Fruit fly (Drosophila melanogaster) whole organism, embryonic: ENCODE measurements around the gene CG13409.

Experiments used
- CG10267 ChIP-seq: fragments of 200-800 bp; sonication (Bioruptor generic); optimal IDR thresholded peaks from 2 replicates; lab custom pipeline; 2018; ENCODE audit warnings: missing biosample characterization, mild to moderate bottlenecking, missing genetic modification characterization, moderate library complexity
- CG11504 ChIP-seq: fragments of 200-800 bp; sonication (Bioruptor generic); optimal IDR thresholded peaks from 3 replicates; lab custom pipeline; 2019; ENCODE audit warnings: missing biosample characterization, mild to moderate bottlenecking, missing genetic modification characterization, moderate library complexity
- CG13287 ChIP-seq: fragments of 200-800 bp; sonication (Bioruptor generic); IDR thresholded peaks from 2 replicates; pipeline ENCODE4 v1.3.6; 2022; ENCODE audit warnings: missing biosample characterization, missing genetic modification characterization; ENCODE audit not compliant: partially characterized antibody
- CG13296 ChIP-seq: fragments of 200-800 bp; sonication (Bioruptor generic); optimal IDR thresholded peaks from 3 replicates; lab custom pipeline; 2018; ENCODE audit warnings: missing biosample characterization, mild to moderate bottlenecking, missing genetic modification characterization
- CG14441 ChIP-seq: fragments of 200-800 bp; sonication (Bioruptor generic); IDR thresholded peaks from 2 replicates; pipeline ENCODE4 v1.3.6; 2022; ENCODE audit warnings: missing biosample characterization, missing genetic modification characterization
- CG15514 ChIP-seq: fragments of 200-800 bp; sonication (Bioruptor generic); optimal IDR thresholded peaks from 3 replicates; lab custom pipeline; 2017; ENCODE audit warnings: missing biosample characterization, missing genetic modification characterization, mild to moderate bottlenecking, moderate library complexity, missing genetic modification reagents
- CG1602 ChIP-seq: fragments of 200-800 bp; sonication (Bioruptor generic); optimal IDR thresholded peaks from 3 replicates; lab custom pipeline; 2016; ENCODE audit warnings: missing biosample characterization, missing genetic modification characterization
- CG16813 ChIP-seq: fragments of 200-800 bp; sonication (Bioruptor generic); IDR thresholded peaks from 3 replicates; pipeline ENCODE4 v1.3.6; 2022; ENCODE audit warnings: missing biosample characterization, missing genetic modification characterization; ENCODE audit not compliant: partially characterized antibody
- CG18011 ChIP-seq: fragments of 200-800 bp; sonication (Bioruptor generic); optimal IDR thresholded peaks from 2 replicates; lab custom pipeline; 2017; ENCODE audit warnings: missing biosample characterization, missing genetic modification characterization, mild to moderate bottlenecking, moderate library complexity, missing genotype
- CG2199 ChIP-seq: fragments of 200-800 bp; sonication (Bioruptor generic); IDR thresholded peaks from 3 replicates; pipeline ENCODE4 v1.3.6; 2022; ENCODE audit warnings: missing biosample characterization, missing genetic modification characterization
- CG31224 ChIP-seq: fragments of 200-800 bp; sonication (Bioruptor generic); IDR thresholded peaks from 2 replicates; pipeline ENCODE4 v1.3.6; 2022; ENCODE audit warnings: missing biosample characterization, missing genetic modification characterization
- CG4820 ChIP-seq: fragments of 200-800 bp; sonication (Bioruptor generic); optimal IDR thresholded peaks from 3 replicates; lab custom pipeline; 2016; ENCODE audit warnings: missing biosample characterization, missing genetic modification characterization
- CG6254 ChIP-seq: fragments of 200-800 bp; sonication (Bioruptor generic); optimal IDR thresholded peaks from 3 replicates; lab custom pipeline; 2017; ENCODE audit warnings: mild to moderate bottlenecking, missing biosample characterization, missing genetic modification reagents, missing genetic modification characterization
- CG6813 ChIP-seq: fragments of 200-800 bp; sonication (Bioruptor generic); optimal IDR thresholded peaks from 2 replicates; lab custom pipeline; 2017; ENCODE audit warnings: missing biosample characterization, missing genetic modification characterization, mild to moderate bottlenecking, moderate library complexity, missing genetic modification reagents
- CG7357 ChIP-seq: fragments of 200-800 bp; sonication (Bioruptor generic); IDR thresholded peaks from 3 replicates; pipeline ENCODE4 v1.3.6; 2022; ENCODE audit warnings: missing biosample characterization, missing genetic modification characterization
- CG7839 ChIP-seq: fragments of 200-800 bp; sonication (Bioruptor generic); optimal IDR thresholded peaks from 3 replicates; lab custom pipeline; 2018; ENCODE audit warnings: missing biosample characterization, mild to moderate bottlenecking, missing genetic modification characterization, moderate library complexity
- CG9437 ChIP-seq: fragments of 200-800 bp; sonication (Bioruptor generic); optimal IDR thresholded peaks from 2 replicates; lab custom pipeline; 2018; ENCODE audit warnings: missing biosample characterization, mild to moderate bottlenecking, missing genetic modification characterization
- Ets65A ChIP-seq: fragments of 200-800 bp; sonication (Bioruptor generic); peaks from one replicate; lab custom pipeline; 2016; ENCODE audit warnings: missing biosample characterization, missing genetic modification characterization
- Fer3 ChIP-seq: fragments of 200-800 bp; sonication (Bioruptor generic); optimal IDR thresholded peaks from 2 replicates; lab custom pipeline; 2018; ENCODE audit warnings: missing biosample characterization, mild to moderate bottlenecking, missing genetic modification characterization, moderate library complexity
- Gsc ChIP-seq: fragments of 200-800 bp; sonication (Bioruptor generic); IDR thresholded peaks from 2 replicates; pipeline ENCODE4 v1.3.6; 2022; ENCODE audit warnings: missing biosample characterization, missing genetic modification characterization
- HLH3B ChIP-seq: fragments of 200-800 bp; sonication (Bioruptor generic); IDR thresholded peaks from 2 replicates; pipeline ENCODE4 v1.3.6; 2022; ENCODE audit warnings: missing biosample characterization, missing genetic modification characterization
- Hey ChIP-seq: fragments of 200-800 bp; sonication (Bioruptor generic); optimal IDR thresholded peaks from 3 replicates; lab custom pipeline; 2018; ENCODE audit warnings: missing biosample characterization, mild to moderate bottlenecking, missing genetic modification characterization
- Hr78 ChIP-seq, 2 experiments: fragments of 200-800 bp in 1 of 2; fragments of >200 bp in 1 of 2; sonication (Bioruptor generic) in 1 of 2; optimal IDR thresholded peaks; 2 replicates each; lab custom pipeline; 2017 to 2019; ENCODE audit warnings: missing biosample characterization in 2 of 2, missing genetic modification characterization in 2 of 2, mild to moderate bottlenecking in 1 of 2, moderate library complexity in 1 of 2
- MTF-1 ChIP-seq: fragments of 200-800 bp; sonication (Bioruptor generic); optimal IDR thresholded peaks from 2 replicates; lab custom pipeline; 2018; ENCODE audit warnings: missing biosample characterization, mild to moderate bottlenecking, missing genetic modification characterization, borderline replicate concordance
- NC2α ChIP-seq: fragments of 200-800 bp; sonication (Bioruptor generic); optimal IDR thresholded peaks from 2 replicates; lab custom pipeline; 2016; ENCODE audit warnings: missing biosample characterization, missing genetic modification characterization
- Xbp1 ChIP-seq: fragments of 200-800 bp; sonication (Bioruptor generic); optimal IDR thresholded peaks from 3 replicates; lab custom pipeline; 2016; ENCODE audit warnings: missing biosample characterization, mild to moderate bottlenecking, missing genetic modification characterization
- abd-A ChIP-seq: fragments of 200-800 bp; sonication (Bioruptor generic); optimal IDR thresholded peaks from 3 replicates; lab custom pipeline; 2019; ENCODE audit warnings: missing biosample characterization, mild to moderate bottlenecking, missing genetic modification characterization, moderate library complexity
- al ChIP-seq: fragments of 200-800 bp; sonication (Bioruptor generic); IDR thresholded peaks from 2 replicates; pipeline ENCODE4 v1.3.6; 2022; ENCODE audit warnings: missing biosample characterization, missing genetic modification characterization
- cg ChIP-seq: fragments of 200-800 bp; sonication (Bioruptor generic); optimal IDR thresholded peaks from 3 replicates; lab custom pipeline; 2019; ENCODE audit warnings: missing biosample characterization, mild to moderate bottlenecking, missing genetic modification characterization, moderate library complexity
- chm ChIP-seq: fragments of 200-800 bp; sonication (Bioruptor generic); IDR thresholded peaks from 2 replicates; pipeline ENCODE4 v1.3.6; 2022; ENCODE audit warnings: missing biosample characterization, missing genetic modification characterization
- dan ChIP-seq: fragments of 200-800 bp; sonication (Bioruptor generic); IDR thresholded peaks from 2 replicates; pipeline ENCODE4 v1.3.6; 2022; ENCODE audit warnings: missing biosample characterization, missing genetic modification characterization
- ems ChIP-seq: fragments of 200-800 bp; sonication (Bioruptor generic); optimal IDR thresholded peaks from 3 replicates; lab custom pipeline; 2016; ENCODE audit warnings: missing biosample characterization, missing genetic modification characterization
- fd64A ChIP-seq: fragments of 200-800 bp; sonication (Bioruptor generic); optimal IDR thresholded peaks from 3 replicates; lab custom pipeline; 2018; ENCODE audit warnings: missing biosample characterization, mild to moderate bottlenecking, missing genetic modification characterization
- grn ChIP-seq: fragments of 200-800 bp; sonication (Bioruptor generic); optimal IDR thresholded peaks from 3 replicates; lab custom pipeline; 2017; ENCODE audit warnings: missing biosample characterization, missing genetic modification characterization
- gsb ChIP-seq: fragments of 200-800 bp; sonication (Bioruptor generic); IDR thresholded peaks from 2 replicates; pipeline ENCODE4 v1.3.6; 2022; ENCODE audit warnings: missing biosample characterization, missing genetic modification characterization
- inv ChIP-seq: fragments of 200-800 bp; sonication (Bioruptor generic); IDR thresholded peaks from 2 replicates; pipeline ENCODE4 v1.3.6; 2022; ENCODE audit warnings: missing biosample characterization, missing genetic modification characterization; ENCODE audit not compliant: partially characterized antibody
- kni ChIP-seq: fragments of 200-800 bp; sonication (Bioruptor generic); optimal IDR thresholded peaks from 3 replicates; lab custom pipeline; 2017; ENCODE audit warnings: mild to moderate bottlenecking, missing biosample characterization, missing genetic modification reagents, missing genetic modification characterization
- phol ChIP-seq: fragments of 200-800 bp; sonication (Bioruptor generic); optimal IDR thresholded peaks from 3 replicates; lab custom pipeline; 2018; ENCODE audit warnings: missing biosample characterization, mild to moderate bottlenecking, missing genetic modification characterization, moderate library complexity
- run ChIP-seq: fragments of 200-800 bp; sonication (Bioruptor generic); optimal IDR thresholded peaks from 3 replicates; lab custom pipeline; 2018; ENCODE audit warnings: missing biosample characterization, mild to moderate bottlenecking, missing genetic modification characterization
- sd ChIP-seq: fragments of 200-800 bp; sonication (Bioruptor generic); optimal IDR thresholded peaks from 3 replicates; lab custom pipeline; 2018; ENCODE audit warnings: missing biosample characterization, mild to moderate bottlenecking, missing genetic modification characterization, moderate library complexity
- sr ChIP-seq: fragments of 200-800 bp; sonication (Bioruptor generic); IDR thresholded peaks from 3 replicates; pipeline ENCODE4 v1.3.6; 2022; ENCODE audit warnings: missing biosample characterization, missing genetic modification characterization
- stwl ChIP-seq: fragments of 200-800 bp; sonication (Bioruptor generic); optimal IDR thresholded peaks from 3 replicates; lab custom pipeline; 2018; ENCODE audit warnings: missing biosample characterization, mild to moderate bottlenecking, missing genetic modification characterization, moderate library complexity
- tio ChIP-seq: fragments of 200-800 bp; sonication (Bioruptor generic); optimal IDR thresholded peaks from 2 replicates; lab custom pipeline; 2017; ENCODE audit warnings: missing biosample characterization, missing genetic modification characterization, inconsistent platforms
- tll ChIP-seq, 2 experiments: fragments of 200-800 bp in 1 of 2; fragments of >200 bp in 1 of 2; sonication (Bioruptor generic) in 1 of 2; optimal IDR thresholded peaks; 2 replicates each; lab custom pipeline; 2017 to 2019; ENCODE audit warnings: missing biosample characterization in 2 of 2, missing genetic modification characterization in 2 of 2, mild to moderate bottlenecking in 1 of 2, moderate library complexity in 1 of 2
- wor ChIP-seq: fragments of 200-800 bp; sonication (Bioruptor generic); IDR thresholded peaks from 2 replicates; pipeline ENCODE4 v1.3.6; 2022; ENCODE audit warnings: missing biosample characterization, missing genetic modification characterization

The CG13409 gene

DNA sequence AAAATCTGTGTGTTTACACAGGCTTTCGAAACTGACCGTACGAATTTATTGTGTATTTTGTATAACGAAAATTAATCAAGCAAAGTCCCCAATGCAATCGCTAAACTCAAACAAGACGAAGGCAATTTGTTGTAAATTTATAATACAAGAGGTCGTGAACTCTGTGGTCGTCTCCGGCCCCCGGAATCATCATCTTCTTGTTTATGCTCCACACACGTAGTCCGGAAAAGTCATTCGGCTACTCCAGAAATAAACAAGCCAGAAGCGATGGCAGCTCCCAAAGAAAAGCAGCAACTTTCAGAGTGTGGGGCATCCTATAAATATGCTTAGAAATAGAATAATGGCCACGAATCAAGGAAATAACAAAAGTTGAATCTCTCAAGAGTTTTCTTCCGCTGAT, 21.5 kb upstream of the CG13409 start:
- TF ChIP-seq run (peak; percentile 53), CG14441 (no peak), abd-A (tag; lab: Kevin White, UChicago) (peak; percentile 45), CG16813 (GFP tag; lab: Robert Waterston, UW) (0 out of 3 replicates have a peak, but pooled peaks have one; percentile 11), fd64A (peak; percentile 59), CG13296 (GFP tag; lab: Kevin White, UChicago) (no peak), Hr78 (GFP tag; optimal IDR thresholded peaks at IDR 0.05; lab: Kevin White, UChicago) (peak in 1 of 2 experiments; percentile 92), CG2199 (GFP tag; lab: Robert Waterston, UW) (peak; percentile 65; the same call in 1 of the 3 replicates), chm (GFP tag; lab: Robert Waterston, UW) (peak; percentile 27)

DNA sequence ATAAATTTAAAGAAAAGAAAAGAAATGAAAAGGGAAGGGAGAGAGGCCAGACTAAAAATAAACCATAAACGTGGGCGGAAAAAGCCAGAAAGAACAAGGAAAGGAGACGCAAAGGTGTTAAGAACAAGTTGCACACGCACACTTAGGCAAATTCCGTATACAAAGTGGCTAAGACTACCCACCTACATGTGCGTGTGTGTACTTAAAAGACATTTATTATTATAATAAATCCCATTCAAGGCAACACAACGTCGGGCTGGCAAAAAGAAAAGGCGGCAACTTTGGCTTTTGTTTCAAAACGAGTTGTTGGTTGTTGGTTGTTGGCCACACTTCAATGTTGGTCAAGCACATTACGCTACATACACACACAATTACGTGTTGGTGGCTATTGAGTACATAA, 20.5 kb upstream of the CG13409 start:
- TF ChIP-seq gsb, result 0 out of 2 replicates have a peak, but pooled peaks have one; percentile 22
- TF ChIP-seq cg (GFP tag; lab: Kevin White, UChicago), result peak; percentile 28
- peak; percentile 84 for TF ChIP-seq sr (GFP tag; lab: Robert Waterston, UW)
- TF ChIP-seq HLH3B (GFP tag; lab: Robert Waterston, UW), result no peak
- TF ChIP-seq phol (tag; lab: Kevin White, UChicago), result no peak
- TF ChIP-seq kni (GFP tag; lab: Kevin White, UChicago), result peak; percentile 51
- peak; percentile 2 for TF ChIP-seq Ets65A (GFP tag; lab: Kevin White, UChicago)
- TF ChIP-seq CG9437 (GFP tag; lab: Kevin White, UChicago), result no peak
- TF ChIP-seq CG11504, result peak; percentile 13
- peak in 1 of 2 experiments; percentile 64 for TF ChIP-seq tll (GFP tag; optimal IDR thresholded peaks at IDR 0.05; lab: Kevin White, UChicago)
- no peak for TF ChIP-seq CG4820 (GFP tag; lab: Kevin White, UChicago)
- peak; percentile 42 for TF ChIP-seq stwl (tag; lab: Kevin White, UChicago)

DNA sequence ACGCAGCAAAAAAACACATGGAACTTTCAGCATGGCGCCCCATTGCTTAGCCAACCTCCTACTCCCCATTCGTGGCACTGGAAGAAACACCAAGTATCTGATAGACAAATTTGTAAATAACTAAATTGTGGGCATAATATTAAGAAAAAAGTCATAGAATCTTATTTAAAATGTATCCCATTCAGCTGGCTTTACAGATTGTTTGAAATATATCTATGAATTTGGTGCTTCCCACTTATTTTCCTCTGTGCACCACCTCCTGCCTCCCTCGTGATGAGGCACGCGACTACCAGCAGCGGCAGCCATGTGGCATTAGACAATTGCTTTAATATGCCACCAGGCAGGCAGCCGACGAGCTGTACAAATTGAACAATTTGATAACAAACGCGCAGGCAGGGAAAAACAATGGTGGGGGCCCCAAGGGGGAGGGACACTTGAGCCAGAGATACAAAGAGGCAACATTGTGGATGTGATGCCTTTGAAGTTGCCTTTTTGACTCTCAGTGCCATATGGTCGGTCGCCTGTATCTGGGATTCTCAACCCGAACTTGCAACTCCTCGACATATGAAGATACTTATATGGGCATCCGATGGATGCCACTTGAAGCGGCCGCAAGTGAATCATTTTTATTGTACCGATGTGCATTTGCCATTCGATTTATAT, 17.6 kb upstream of the CG13409 start:
- peak; percentile 77 for TF ChIP-seq CG15514
- no peak for TF ChIP-seq dan
- TF ChIP-seq al (GFP tag; lab: Robert Waterston, UW), result peak; percentile 59; the same call in 1 of the 2 replicates
- peak; percentile 50; the same call in 2 of the 3 replicates for TF ChIP-seq CG7357 (GFP tag; lab: Robert Waterston, UW)
- TF ChIP-seq ems (GFP tag; lab: Kevin White, UChicago), result peak; percentile 58
- peak; percentile 70 for TF ChIP-seq CG10267 (tag; lab: Kevin White, UChicago)
- peak; percentile 85 for TF ChIP-seq CG7839
- TF ChIP-seq MTF-1 (GFP tag; lab: Kevin White, UChicago), result peak; percentile 34
- TF ChIP-seq grn (GFP tag; lab: Kevin White, UChicago), result peak; percentile 12
- peak; percentile 70 for TF ChIP-seq sd (tag; lab: Kevin White, UChicago)
- no peak; the same call in 2 of the 3 replicates for TF ChIP-seq CG2199 (GFP tag; lab: Robert Waterston, UW)
- TF ChIP-seq Gsc (GFP tag; lab: Robert Waterston, UW), result no peak
- no peak for TF ChIP-seq CG13287 (GFP tag; lab: Robert Waterston, UW)
- peak; percentile 80 for TF ChIP-seq Fer3 (tag; lab: Kevin White, UChicago)
- TF ChIP-seq tio, result peak; percentile 74
- peak; percentile 67 for TF ChIP-seq CG1602 (GFP tag; lab: Kevin White, UChicago)
- TF ChIP-seq CG6813 (GFP tag; lab: Kevin White, UChicago), result peak; percentile 71
- peak in 1 of 2 experiments; percentile 56 for TF ChIP-seq Hr78 (GFP tag; optimal IDR thresholded peaks at IDR 0.05; lab: Kevin White, UChicago)
- peak; percentile 76 for TF ChIP-seq CG6254 (GFP tag; lab: Kevin White, UChicago)
- peak; percentile 70 for TF ChIP-seq wor (GFP tag; lab: Robert Waterston, UW)
- TF ChIP-seq Hey (tag; lab: Kevin White, UChicago), result peak; percentile 82
- no peak for TF ChIP-seq inv (GFP tag; lab: Robert Waterston, UW)
- peak; percentile 64 for TF ChIP-seq CG31224
- peak; percentile 82 for TF ChIP-seq Xbp1 (GFP tag; lab: Kevin White, UChicago)
- peak; percentile 51 for TF ChIP-seq CG18011 (GFP tag; lab: Kevin White, UChicago)
- TF ChIP-seq NC2α (GFP tag; lab: Kevin White, UChicago), result peak; percentile 20
